Worm (Caenorhabditis elegans): ENCODE measurements around the gene M03F4.4.

M03F4.4 gene

ce11 chrX:4920942-4921540, 36.2 kb downstream of the M03F4.4 start, which contains the start of gene K05B2.4:
Gene K05B2.4, minus strand, starts transcription at chrX:4920992.
- TF ChIP-seq ces-1 (GFP tag; optimal IDR thresholded peaks at IDR 0.05): no peak
- no peak for TF ChIP-seq lin-13 (tag; optimal IDR thresholded peaks at IDR 0.05)
- TF ChIP-seq zip-8 (tag; optimal IDR thresholded peaks at IDR 0.05): no peak
- no peak for TF ChIP-seq lin-32 (GFP tag; optimal IDR thresholded peaks at IDR 0.05)
- TF ChIP-seq drap-1 (GFP tag; optimal IDR thresholded peaks at IDR 0.05): no peak
- TF ChIP-seq elt-3 (tag; optimal IDR thresholded peaks at IDR 0.05): no peak
- no peak for TF ChIP-seq sem-2 (GFP tag; optimal IDR thresholded peaks at IDR 0.05)
- TF ChIP-seq flh-1 (GFP tag; optimal IDR thresholded peaks at IDR 0.05): no peak
- no peak for TF ChIP-seq nhr-76 (tag; optimal IDR thresholded peaks at IDR 0.05)
- no peak for TF ChIP-seq lsy-2 (tag; optimal IDR thresholded peaks at IDR 0.05)
- TF ChIP-seq unc-120 (tag; optimal IDR thresholded peaks at IDR 0.05; ENCODE audit: poor library complexity, severe bottlenecking): no peak
- TF ChIP-seq hlh-1 (tag; optimal IDR thresholded peaks at IDR 0.05): no peak
- no peak for TF ChIP-seq bed-3 (GFP tag; optimal IDR thresholded peaks at IDR 0.05)
- no peak for TF ChIP-seq nhr-237 (tag; optimal IDR thresholded peaks at IDR 0.05)
- TF ChIP-seq M03D4.4 (tag; optimal IDR thresholded peaks at IDR 0.05): no peak
- no peak for TF ChIP-seq elt-1 (tag; optimal IDR thresholded peaks at IDR 0.05; ENCODE audit: borderline replicate concordance, insufficient read depth)
- no peak for TF ChIP-seq ceh-43 (GFP tag; optimal IDR thresholded peaks at IDR 0.05)
- no peak for TF ChIP-seq snpc-4 (tag; optimal IDR thresholded peaks at IDR 0.05)

- TF ChIP-seq elt-3 (tag; optimal IDR thresholded peaks at IDR 0.05) (no peak), unc-120 (tag; optimal IDR thresholded peaks at IDR 0.05; ENCODE audit: poor library complexity, severe bottlenecking) (no peak), bed-3 (GFP tag; optimal IDR thresholded peaks at IDR 0.05) (no peak), sem-2 (GFP tag; optimal IDR thresholded peaks at IDR 0.05) (no peak), ztf-11 (tag; optimal IDR thresholded peaks at IDR 0.05) (no peak), ceh-39 (tag; optimal IDR thresholded peaks at IDR 0.05) (no peak), snpc-4 (tag; optimal IDR thresholded peaks at IDR 0.05) (no peak), nhr-28 (tag; optimal IDR thresholded peaks at IDR 0.05) (no peak), ceh-83 (GFP tag; optimal IDR thresholded peaks at IDR 0.05) (no peak), pha-4 (tag; optimal IDR thresholded peaks at IDR 0.05) (no peak), unc-62 (GFP tag; optimal IDR thresholded peaks at IDR 0.05) (no peak), ham-2 (GFP tag; optimal IDR thresholded peaks at IDR 0.05) (no peak), ceh-43 (GFP tag; optimal IDR thresholded peaks at IDR 0.05) (no peak), hlh-1 (tag; optimal IDR thresholded peaks at IDR 0.05) (no peak), drap-1 (GFP tag; optimal IDR thresholded peaks at IDR 0.05) (no peak), elt-1 (tag; optimal IDR thresholded peaks at IDR 0.05; ENCODE audit: borderline replicate concordance, insufficient read depth) (no peak), mep-1 (tag; optimal IDR thresholded peaks at IDR 0.05) (no peak), M03D4.4 (tag; optimal IDR thresholded peaks at IDR 0.05) (no peak)
Measured at ce11 chrX:4915879-4916278, 41.3 kb downstream of the M03F4.4 start, which contains the start of gene ifa-4. Gene ifa-4, minus strand, starts transcription at chrX:4915979.

- no peak for TF ChIP-seq nhr-2 (tag; optimal IDR thresholded peaks at IDR 0.05)
- TF ChIP-seq elt-3 (tag; optimal IDR thresholded peaks at IDR 0.05): no peak
- TF ChIP-seq M03D4.4 (tag; optimal IDR thresholded peaks at IDR 0.05): no peak
- no peak for TF ChIP-seq ceh-39 (tag; optimal IDR thresholded peaks at IDR 0.05)
Measured at ce11 chrX:4914464-4914863, 42.8 kb downstream of the M03F4.4 start.

- no peak for TF ChIP-seq cnd-1 (tag; optimal IDR thresholded peaks at IDR 0.05)
Measured at ce11 chrX:4911287-4911876, 45.8 kb downstream of the M03F4.4 start.

All from whole organism, mixed stage, embryonic.